Worm (Caenorhabditis elegans): ENCODE measurements around the gene T27D12.6.

DNA sequence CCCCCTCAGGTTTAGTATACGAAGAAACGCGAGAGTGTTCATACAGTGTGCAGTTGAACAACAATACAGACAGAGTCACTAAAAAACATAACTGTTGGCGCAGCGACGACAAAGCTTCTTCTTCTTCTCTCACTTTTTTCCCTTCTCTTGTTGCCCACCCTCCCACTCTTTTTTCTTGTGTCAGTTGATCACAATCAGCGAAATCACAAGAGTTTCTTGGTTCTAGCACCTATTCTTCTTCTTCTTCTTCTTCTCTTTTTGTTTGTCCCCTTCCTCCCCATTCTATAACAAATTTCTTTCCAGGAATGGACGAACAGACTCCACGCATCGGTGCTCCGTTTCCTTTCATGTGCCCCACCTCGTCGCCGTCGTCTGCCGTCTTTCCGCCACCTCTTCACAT lies 44.9 kb upstream of the T27D12.6 start, which contains the start of gene F43G6.4:
- no peak for TF ChIP-seq T22C8.4 (GFP tag; IDR thresholded peaks at IDR 0.05)
- no peak for TF ChIP-seq klf-2 (GFP tag; conservative IDR thresholded peaks at IDR 0.05)
- TF ChIP-seq med-1 (GFP tag; optimal IDR thresholded peaks at IDR 0.05; ENCODE audit: insufficient read depth) = no peak
- TF ChIP-seq ztf-23 (GFP tag; IDR thresholded peaks at IDR 0.05) = no peak
- TF ChIP-seq cog-1 (tag; optimal IDR thresholded peaks at IDR 0.05) = no peak

All from whole organism, midembryonic.